Fruit fly (Drosophila melanogaster): Measurements from ENCODE around the gene CG5280.

DNA sequence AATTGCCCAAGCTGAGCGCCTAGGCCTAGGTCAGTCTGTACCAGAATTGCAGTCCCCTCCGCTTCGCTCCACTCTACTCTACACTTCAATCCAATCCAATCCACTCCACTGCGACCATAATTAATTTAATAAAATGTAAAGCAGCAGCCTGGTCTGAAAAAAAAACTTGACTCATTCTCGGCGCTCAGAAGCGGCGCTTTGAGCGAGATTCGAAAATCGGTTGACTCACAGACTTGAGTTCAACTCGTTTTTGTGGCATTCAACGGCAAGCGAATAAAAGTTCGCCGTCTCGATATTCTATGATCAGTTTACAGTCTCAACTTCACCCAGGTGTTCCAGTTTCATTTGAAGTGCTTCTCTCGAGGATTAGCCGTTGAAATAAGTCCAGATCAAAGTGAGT is 8.5 kb downstream of the CG5280 start, which contains the start of gene CG13314:
- TF ChIP-seq ovo (GFP tag; optimal IDR thresholded peaks at IDR 0.05) (no peak), CG12768 (GFP tag; optimal IDR thresholded peaks at IDR 0.05) (no peak), CG7101 (tag; optimal IDR thresholded peaks at IDR 0.05) (no peak), Mnt (GFP tag; optimal IDR thresholded peaks at IDR 0.05) (no peak), Clk (GFP tag; optimal IDR thresholded peaks at IDR 0.05) (no peak), tj (GFP tag; optimal IDR thresholded peaks at IDR 0.05) (no peak), kay (GFP tag; ENCODE audit: borderline replicate concordance) (no peak), Hr96 (GFP tag; optimal IDR thresholded peaks at IDR 0.05) (no peak)
